Worm (Caenorhabditis elegans) whole organism, young adult: Measurements from ENCODE around the gene mrpl-53.
A peak's percentile ranks its signal among the peaks of the same experiment; 100 is the strongest.

Source experiments
- B0035.1 ChIP-seq: sonication (generic microtip); optimal IDR thresholded peaks from 2 replicates; lab custom pipeline; 2016; ENCODE audit warnings: missing genetic modification characterization, mild to moderate bottlenecking, missing compliant biosample characterization, missing genotype, missing genetic modification reagents
- F22D6.2 ChIP-seq: sonication (generic microtip); optimal IDR thresholded peaks from 2 replicates; lab custom pipeline; 2016; ENCODE audit warnings: mild to moderate bottlenecking, missing genetic modification characterization, missing compliant biosample characterization
- F39B2.1 ChIP-seq: fragments of 200-800 bp; sonication (Bioruptor generic); IDR thresholded peaks from 2 replicates; pipeline ENCODE4 v1.3.6; 2022; ENCODE audit warnings: missing genetic modification reagents, missing genetic modification characterization, missing compliant biosample characterization
- F52B5.7 ChIP-seq: sonication (generic microtip); optimal IDR thresholded peaks from 2 replicates; lab custom pipeline; 2016; ENCODE audit warnings: mild to moderate bottlenecking, missing genetic modification characterization, missing compliant biosample characterization
- K12H6.12 ChIP-seq: fragments of 200-800 bp; sonication (Bioruptor generic); optimal IDR thresholded peaks from 2 replicates; lab custom pipeline; 2018; ENCODE audit warnings: mild to moderate bottlenecking, missing genetic modification characterization, missing compliant biosample characterization
- T07F8.4 ChIP-seq: sonication (generic microtip); optimal IDR thresholded peaks from 2 replicates; lab custom pipeline; 2016; ENCODE audit warnings: mild to moderate bottlenecking, missing genetic modification characterization, moderate library complexity, missing compliant biosample characterization
- T26A5.8 ChIP-seq: sonication (generic microtip); optimal IDR thresholded peaks from 2 replicates; lab custom pipeline; 2016; ENCODE audit warnings: missing genetic modification characterization, missing compliant biosample characterization
- Y79H2A.3 ChIP-seq: fragments of 200-800 bp; sonication (Bioruptor generic); conservative IDR thresholded peaks from 2 replicates; pipeline ENCODE4 v1.3.6; 2022; ENCODE audit warnings: missing genetic modification reagents, missing genetic modification characterization, missing compliant biosample characterization
- ZK185.1 ChIP-seq: sonication (generic microtip); optimal IDR thresholded peaks from 2 replicates; lab custom pipeline; 2016; ENCODE audit warnings: mild to moderate bottlenecking, missing genetic modification characterization, missing compliant biosample characterization; ENCODE audit not compliant: poor library complexity, severe bottlenecking
- athp-1 ChIP-seq: sonication (generic microtip); optimal IDR thresholded peaks from 2 replicates; lab custom pipeline; 2017; ENCODE audit warnings: mild to moderate bottlenecking, missing genetic modification characterization, missing compliant biosample characterization
- attf-5 ChIP-seq: fragments of 200-800 bp; sonication (Bioruptor generic); optimal IDR thresholded peaks from 2 replicates; lab custom pipeline; 2018; ENCODE audit warnings: mild to moderate bottlenecking, missing genetic modification characterization, missing compliant biosample characterization
- bed-1 ChIP-seq: fragments of 200-800 bp; sonication (Bioruptor generic); IDR thresholded peaks from 2 replicates; pipeline ENCODE4 v1.3.6; 2022; ENCODE audit warnings: missing genetic modification reagents, missing genetic modification characterization, missing compliant biosample characterization
- cebp-1 ChIP-seq, 2 experiments: fragments of 200-800 bp in 1 of 2; sonication (Bioruptor generic) in 1 of 2; sonication (generic microtip) in 1 of 2; IDR thresholded peaks in 1 of 2; optimal IDR thresholded peaks in 1 of 2; 2 replicates each; pipeline versions ENCODE4 v1.3.6 to Lab custom; 2017 to 2022; ENCODE audit warnings: missing compliant biosample characterization in 2 of 2, missing genetic modification characterization in 2 of 2, mild to moderate bottlenecking in 1 of 2, missing genetic modification reagents in 1 of 2, moderate library complexity in 1 of 2
- cebp-2 ChIP-seq: fragments of 200-800 bp; sonication (Bioruptor generic); IDR thresholded peaks from 2 replicates; pipeline ENCODE4 v1.3.6; 2022; ENCODE audit warnings: missing genetic modification characterization, missing compliant biosample characterization
- ceh-100 ChIP-seq: fragments of 200-800 bp; sonication (Bioruptor generic); IDR thresholded peaks from 2 replicates; pipeline ENCODE4 v1.3.6; 2022; ENCODE audit warnings: missing genetic modification reagents, missing genetic modification characterization, missing compliant biosample characterization
- ceh-27 ChIP-seq: fragments of 200-800 bp; sonication (Bioruptor generic); optimal IDR thresholded peaks from 2 replicates; lab custom pipeline; 2018; ENCODE audit warnings: mild to moderate bottlenecking, missing genetic modification characterization, moderate library complexity, missing compliant biosample characterization
- ceh-40 ChIP-seq: fragments of 200-800 bp; sonication (Bioruptor generic); IDR thresholded peaks from 2 replicates; pipeline ENCODE4 v1.3.6; 2022; ENCODE audit warnings: missing genetic modification characterization, missing compliant biosample characterization
- ceh-58 ChIP-seq: fragments of 200-800 bp; sonication (Bioruptor generic); IDR thresholded peaks from 2 replicates; pipeline ENCODE4 v1.3.6; 2022; ENCODE audit warnings: missing genetic modification characterization, missing compliant biosample characterization
- ceh-79 ChIP-seq: sonication (generic microtip); optimal IDR thresholded peaks from 2 replicates; lab custom pipeline; 2017; ENCODE audit warnings: mild to moderate bottlenecking, missing genetic modification characterization, missing compliant biosample characterization
- chd-7 ChIP-seq: sonication (generic microtip); optimal IDR thresholded peaks from 2 replicates; lab custom pipeline; 2016; ENCODE audit warnings: mild to moderate bottlenecking, missing genetic modification characterization, moderate library complexity, missing compliant biosample characterization
- egl-18 ChIP-seq: fragments of 200-800 bp; sonication (Bioruptor generic); IDR thresholded peaks from 2 replicates; pipeline ENCODE4 v1.3.6; 2022; ENCODE audit warnings: missing genetic modification reagents, missing genetic modification characterization, missing compliant biosample characterization
- gei-17 ChIP-seq: fragments of 200-800 bp; sonication (Bioruptor generic); optimal IDR thresholded peaks from 2 replicates; lab custom pipeline; 2018; ENCODE audit warnings: mild to moderate bottlenecking, missing genetic modification characterization, missing compliant biosample characterization
- hlh-26 ChIP-seq: fragments of 200-800 bp; sonication (Bioruptor generic); conservative IDR thresholded peaks from 2 replicates; pipeline ENCODE4 v1.3.6; 2022; ENCODE audit warnings: missing genetic modification reagents, missing genetic modification characterization, missing compliant biosample characterization
- hmg-20 ChIP-seq: fragments of 200-800 bp; sonication (Bioruptor generic); IDR thresholded peaks from 2 replicates; pipeline ENCODE4 v1.3.6; 2022; ENCODE audit warnings: missing genetic modification reagents, missing genetic modification characterization, missing compliant biosample characterization
- lag-1 ChIP-seq: fragments of 200-800 bp; sonication (Bioruptor generic); IDR thresholded peaks from 2 replicates; pipeline ENCODE4 v1.3.6; 2022; ENCODE audit warnings: missing genetic modification reagents, missing genetic modification characterization, missing compliant biosample characterization
- let-607 ChIP-seq, 2 experiments: fragments of 200-800 bp in 1 of 2; sonication (Bioruptor generic) in 1 of 2; sonication (generic microtip) in 1 of 2; optimal IDR thresholded peaks; 2 replicates each; lab custom pipeline; 2016 to 2018; ENCODE audit warnings: mild to moderate bottlenecking in 2 of 2, missing compliant biosample characterization in 2 of 2, missing genetic modification characterization in 2 of 2, moderate library complexity in 2 of 2, missing genotype in 1 of 2
- lin-35 ChIP-seq, 3 experiments: fragments of 150-350 bp in 2 of 3; sonication (generic microtip) in 1 of 3; optimal IDR thresholded peaks; 2 replicates each; lab custom pipeline; 2014 to 2018; ENCODE audit warnings: missing biosample characterization in 3 of 3, missing genetic modification characterization in 3 of 3, missing genetic modification reagents in 3 of 3
- lsy-27 ChIP-seq: sonication (generic microtip); optimal IDR thresholded peaks from 2 replicates; lab custom pipeline; 2017; ENCODE audit warnings: missing genetic modification characterization, mild to moderate bottlenecking, missing compliant biosample characterization, antibody characterized with exemption, missing genotype, borderline replicate concordance; ENCODE audit not compliant: insufficient read depth
- madf-10 ChIP-seq: sonication (generic microtip); optimal IDR thresholded peaks from 2 replicates; lab custom pipeline; 2016; ENCODE audit warnings: mild to moderate bottlenecking, missing genetic modification characterization, missing compliant biosample characterization
- madf-3 ChIP-seq: fragments of 200-800 bp; sonication (Bioruptor generic); IDR thresholded peaks from 2 replicates; pipeline ENCODE4 v1.3.6; 2022; ENCODE audit warnings: missing genetic modification reagents, missing genetic modification characterization, missing compliant biosample characterization
- mcd-1 ChIP-seq: fragments of 200-800 bp; sonication (Bioruptor generic); IDR thresholded peaks from 2 replicates; pipeline ENCODE4 v1.3.6; 2022; ENCODE audit warnings: missing genetic modification reagents, missing genetic modification characterization, missing compliant biosample characterization
- mes-4 ChIP-seq: sonication (generic microtip); optimal IDR thresholded peaks from 2 replicates; lab custom pipeline; 2016; ENCODE audit warnings: missing genotype, missing genetic modification characterization, missing compliant biosample characterization
- nhr-120 ChIP-seq: fragments of 200-800 bp; sonication (Bioruptor generic); IDR thresholded peaks from 2 replicates; pipeline ENCODE4 v1.3.6; 2022; ENCODE audit warnings: missing genetic modification characterization, missing compliant biosample characterization
- repo-1 ChIP-seq: sonication (generic microtip); optimal IDR thresholded peaks from 2 replicates; lab custom pipeline; 2017; ENCODE audit warnings: mild to moderate bottlenecking, missing genetic modification characterization, missing compliant biosample characterization
- sdz-38 ChIP-seq: sonication (generic microtip); optimal IDR thresholded peaks from 2 replicates; lab custom pipeline; 2016; ENCODE audit warnings: missing genotype, missing genetic modification characterization, missing compliant biosample characterization
- somi-1 ChIP-seq: fragments of 200-800 bp; sonication (Bioruptor generic); optimal IDR thresholded peaks from 2 replicates; lab custom pipeline; 2018; ENCODE audit warnings: mild to moderate bottlenecking, missing genetic modification characterization, missing compliant biosample characterization
- tbx-9 ChIP-seq: sonication (generic microtip); optimal IDR thresholded peaks from 2 replicates; lab custom pipeline; 2016; ENCODE audit warnings: borderline replicate concordance, missing genetic modification characterization, inconsistent platforms, missing compliant biosample characterization
- tlf-1 ChIP-seq: fragments of 200-800 bp; sonication (Bioruptor generic); optimal IDR thresholded peaks from 2 replicates; lab custom pipeline; 2018; ENCODE audit warnings: mild to moderate bottlenecking, missing genetic modification characterization, missing compliant biosample characterization
- unc-130 ChIP-seq: sonication (generic microtip); optimal IDR thresholded peaks from 2 replicates; lab custom pipeline; 2016; ENCODE audit warnings: missing genetic modification reagents, missing genetic modification characterization, missing compliant biosample characterization
- unc-62 ChIP-seq: fragments of 150-350 bp; optimal IDR thresholded peaks from 2 replicates; lab custom pipeline; 2014; ENCODE audit warnings: missing biosample characterization, missing genetic modification reagents, missing genetic modification characterization
- zfh-2 ChIP-seq: fragments of 200-800 bp; sonication (Bioruptor generic); conservative IDR thresholded peaks from 2 replicates; pipeline ENCODE4 v1.3.6; 2022; ENCODE audit warnings: missing genetic modification reagents, missing genetic modification characterization, missing compliant biosample characterization
- ztf-18 ChIP-seq: sonication (generic microtip); optimal IDR thresholded peaks from 2 replicates; lab custom pipeline; 2016; ENCODE audit warnings: missing genotype, mild to moderate bottlenecking, missing genetic modification characterization, missing compliant biosample characterization
- ztf-26 ChIP-seq: sonication (generic microtip); optimal IDR thresholded peaks from 2 replicates; lab custom pipeline; 2017; ENCODE audit warnings: missing genetic modification characterization, missing compliant biosample characterization
- ztf-28 ChIP-seq: fragments of 200-800 bp; sonication (Bioruptor generic); IDR thresholded peaks from 2 replicates; pipeline ENCODE4 v1.3.6; 2022; ENCODE audit warnings: missing genetic modification reagents, missing genetic modification characterization, missing compliant biosample characterization
- ztf-3 ChIP-seq: fragments of 200-800 bp; sonication (Bioruptor generic); optimal IDR thresholded peaks from 2 replicates; lab custom pipeline; 2018; ENCODE audit warnings: mild to moderate bottlenecking, missing genetic modification characterization, missing compliant biosample characterization

The mrpl-53 gene

ce11 chrII:9566045-9566444, 31.4 kb upstream of the mrpl-53 start (continued):
- TF ChIP-seq ztf-3 (GFP tag; lab: Kevin White, UChicago) (no peak), tlf-1 (GFP tag; lab: Kevin White, UChicago) (peak; percentile 6), ceh-40 (GFP tag; lab: Robert Waterston, UW) (no peak), ceh-100 (GFP tag; lab: Robert Waterston, UW) (peak; percentile 68), lsy-27 (tag; lab: Kevin White, UChicago) (no peak), gei-17 (GFP tag; lab: Kevin White, UChicago) (no peak), cebp-1 (GFP tag; IDR thresholded peaks at IDR 0.05; lab: Robert Waterston, UW) (no peak), cebp-1 (tag; optimal IDR thresholded peaks at IDR 0.05; lab: Kevin White, UChicago) (peak; percentile 73), ceh-79 (tag; lab: Kevin White, UChicago) (no peak), F52B5.7 (tag; lab: Kevin White, UChicago) (peak; percentile 83), attf-5 (peak; percentile 61), T07F8.4 (tag; lab: Kevin White, UChicago) (peak; percentile 53), B0035.1 (tag; lab: Kevin White, UChicago) (peak; percentile 32), tbx-9 (no peak), hlh-26 (GFP tag; lab: Robert Waterston, UW) (no peak), somi-1 (peak; percentile 65), athp-1 (peak; percentile 68), bed-1 (GFP tag; lab: Robert Waterston, UW) (0 out of 2 replicates have a peak, but pooled peaks have one; percentile 57), unc-130 (GFP tag; lab: Kevin White, UChicago) (peak; percentile 49), K12H6.12 (peak; percentile 52), sdz-38 (tag; lab: Kevin White, UChicago) (no peak), repo-1 (tag; lab: Kevin White, UChicago) (peak; percentile 5), Y79H2A.3 (GFP tag; lab: Robert Waterston, UW) (0 out of 2 replicates have a peak, but pooled peaks have one; percentile 51), T26A5.8 (tag; lab: Kevin White, UChicago) (peak; percentile 62), ztf-18 (tag; lab: Kevin White, UChicago) (peak; percentile 72), mes-4 (tag; lab: Kevin White, UChicago) (peak; percentile 58)
- TF ChIP-seq, all 124 proteins: peak for 80

ce11 chrII:9573412-9573811, 24.0 kb upstream of the mrpl-53 start:
- TF ChIP-seq mcd-1 (GFP tag; lab: Robert Waterston, UW) (no peak), ceh-58 (GFP tag; lab: Robert Waterston, UW) (no peak), hlh-26 (GFP tag; lab: Robert Waterston, UW) (no peak), cebp-2 (no peak), lin-35 (GFP tag; optimal IDR thresholded peaks at IDR 0.05; lab: Kevin White, UChicago) (no peak), sdz-38 (tag; lab: Kevin White, UChicago) (no peak), gei-17 (GFP tag; lab: Kevin White, UChicago) (no peak), ztf-26 (tag; lab: Kevin White, UChicago) (no peak), let-607 (tag; optimal IDR thresholded peaks at IDR 0.05; lab: Kevin White, UChicago) (no peak), F22D6.2 (no peak), madf-10 (tag; lab: Kevin White, UChicago) (no peak), athp-1 (no peak), hmg-20 (GFP tag; lab: Robert Waterston, UW) (no peak), F39B2.1 (no peak)
- TF ChIP-seq, all 124 proteins: peak for 0

ce11 chrII:9574406-9574805, 23.0 kb upstream of the mrpl-53 start:
- TF ChIP-seq egl-18 (0 out of 2 replicates have a peak, but pooled peaks have one; percentile 27), madf-3 (GFP tag; lab: Robert Waterston, UW) (no peak), chd-7 (peak; percentile 13), ceh-100 (GFP tag; lab: Robert Waterston, UW) (no peak), ztf-28 (GFP tag; lab: Robert Waterston, UW) (no peak), hmg-20 (GFP tag; lab: Robert Waterston, UW) (no peak), ceh-27 (peak; percentile 14), nhr-120 (no peak), unc-62 (GFP tag; lab: Kevin White, UChicago) (no peak), lag-1 (GFP tag; lab: Robert Waterston, UW) (no peak), ceh-40 (GFP tag; lab: Robert Waterston, UW) (no peak), ZK185.1 (no peak), tlf-1 (GFP tag; lab: Kevin White, UChicago) (no peak), zfh-2 (GFP tag; lab: Robert Waterston, UW) (0 out of 2 replicates have a peak, but pooled peaks have one; percentile 16), mes-4 (tag; lab: Kevin White, UChicago) (no peak)
